Worm (Caenorhabditis elegans): Measurements from ENCODE around the gene C54C6.11.

DNA sequence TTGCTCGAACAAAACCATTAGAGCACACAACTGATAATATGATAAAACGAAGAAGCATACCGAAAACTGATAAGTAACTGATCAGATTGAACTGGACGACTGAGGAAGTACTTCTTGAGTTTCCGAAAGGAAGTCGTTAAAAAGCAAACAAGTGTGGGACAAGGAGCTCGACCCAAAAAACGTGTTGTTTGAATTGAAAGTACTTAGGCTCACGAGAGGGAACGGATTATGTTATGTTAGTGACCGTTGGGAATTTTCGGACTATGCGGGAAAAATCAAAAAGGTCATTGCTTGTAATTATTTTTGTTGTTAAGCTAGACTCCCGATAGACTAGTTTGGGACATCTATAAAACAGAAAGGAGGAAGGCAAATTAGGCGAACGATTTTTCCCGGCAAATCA, 33.5 kb downstream of the C54C6.11 start, which contains the start of gene C48D5.3:
- TF ChIP-seq mep-1 (tag; optimal IDR thresholded peaks at IDR 0.05) (no peak), ztf-11 (tag; optimal IDR thresholded peaks at IDR 0.05) (no peak), blmp-1 (tag; optimal IDR thresholded peaks at IDR 0.05) (no peak), hlh-1 (tag; optimal IDR thresholded peaks at IDR 0.05) (no peak), lsy-2 (tag; optimal IDR thresholded peaks at IDR 0.05) (no peak), ces-1 (GFP tag; optimal IDR thresholded peaks at IDR 0.05) (no peak), nhr-12 (tag; optimal IDR thresholded peaks at IDR 0.05) (no peak), cnd-1 (tag; optimal IDR thresholded peaks at IDR 0.05) (no peak), sptf-1 (tag; optimal IDR thresholded peaks at IDR 0.05) (no peak), unc-62 (GFP tag; optimal IDR thresholded peaks at IDR 0.05) (no peak), elt-3 (tag; optimal IDR thresholded peaks at IDR 0.05) (no peak), snpc-4 (tag; optimal IDR thresholded peaks at IDR 0.05) (no peak), ceh-39 (tag; optimal IDR thresholded peaks at IDR 0.05) (no peak)

All from whole organism, mixed stage, embryonic.